Worm (Caenorhabditis elegans) whole organism, midembryonic: ENCODE data around the gene cup-4.

Experiments
- cog-1 ChIP-seq: sonication (generic microtip); optimal IDR thresholded peaks from 2 replicates; lab custom pipeline; 2016; ENCODE audit warnings: missing genetic modification characterization, missing compliant biosample characterization
- flt-1 ChIP-seq: fragments of 200-800 bp; sonication (Bioruptor generic); IDR thresholded peaks from 2 replicates; pipeline ENCODE4 v1.3.6; 2022; ENCODE audit warnings: missing genetic modification characterization, missing compliant biosample characterization
- klf-2 ChIP-seq: fragments of 200-800 bp; sonication (Bioruptor generic); conservative IDR thresholded peaks from 2 replicates; pipeline ENCODE4 v1.3.6; 2022; ENCODE audit warnings: missing genetic modification reagents, missing genetic modification characterization, missing compliant biosample characterization
- med-1 ChIP-seq: sonication (generic microtip); optimal IDR thresholded peaks from 2 replicates; lab custom pipeline; 2017; ENCODE audit warnings: missing genetic modification characterization, mild to moderate bottlenecking, missing compliant biosample characterization, antibody characterized with exemption, missing genetic modification reagents; ENCODE audit not compliant: insufficient read depth
- ref-1 ChIP-seq: fragments of 200-800 bp; sonication (Bioruptor generic); conservative IDR thresholded peaks from 2 replicates; pipeline ENCODE4 v1.3.6; 2022; ENCODE audit warnings: missing genetic modification reagents, missing genetic modification characterization, missing compliant biosample characterization
- tab-1 ChIP-seq: fragments of 200-800 bp; sonication (Bioruptor generic); IDR thresholded peaks from 2 replicates; pipeline ENCODE4 v1.3.6; 2022; ENCODE audit warnings: missing genetic modification characterization, missing compliant biosample characterization
- ztf-29 ChIP-seq: fragments of 200-800 bp; sonication (Bioruptor generic); IDR thresholded peaks from 2 replicates; pipeline ENCODE4 v1.3.6; 2022; ENCODE audit warnings: missing genetic modification reagents, missing genetic modification characterization, missing compliant biosample characterization

- TF ChIP-seq flt-1 (no peak), tab-1 (GFP tag; lab: Robert Waterston, UW) (no peak), cog-1 (tag; lab: Kevin White, UChicago) (no peak), ztf-29 (GFP tag; lab: Robert Waterston, UW) (no peak), klf-2 (no peak), ref-1 (no peak), med-1 (no peak)
Measured at ce11 chrIII:7893224-7893623, 26.9 kb downstream of the cup-4 start.
